Fruit fly (Drosophila melanogaster): Measurements from ENCODE around the gene CG42300.

Gene CG42300

DNA sequence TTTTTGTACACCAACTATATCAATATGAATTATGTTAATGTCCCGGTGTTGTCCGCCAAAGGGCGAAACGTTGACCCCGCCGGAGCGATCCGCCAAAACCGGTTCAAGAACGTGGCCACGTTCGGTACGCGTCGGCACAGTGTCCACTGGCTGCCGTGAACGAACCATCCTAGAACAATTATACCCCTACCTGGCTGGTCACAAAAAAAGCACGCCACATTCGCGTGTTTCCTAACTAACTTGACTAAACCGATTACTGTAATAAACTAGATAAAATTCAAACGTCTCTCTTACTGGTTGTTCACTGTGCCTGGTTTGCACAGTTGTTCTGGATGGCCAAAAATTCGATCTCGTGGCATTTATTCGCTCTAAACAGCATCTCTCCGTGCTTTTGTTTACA is 23.7 kb upstream of the CG42300 start (continued):
- TF ChIP-seq CG16813 (GFP tag; IDR thresholded peaks at IDR 0.05; ENCODE audit: partially characterized antibody) = no peak
- TF ChIP-seq vfl (GFP tag; optimal IDR thresholded peaks at IDR 0.05) = peak; percentile 72
- peak; percentile 95 for TF ChIP-seq sob (GFP tag; IDR thresholded peaks at IDR 0.05)
- TF ChIP-seq CG18011 (GFP tag; optimal IDR thresholded peaks at IDR 0.05) = peak; percentile 76
- peak; percentile 93 for TF ChIP-seq CG17328 (GFP tag; IDR thresholded peaks at IDR 0.05)
- peak; percentile 93 for TF ChIP-seq gsb (GFP tag; IDR thresholded peaks at IDR 0.05)
- peak; percentile 87 for TF ChIP-seq tx (GFP tag; optimal IDR thresholded peaks at IDR 0.05)
- TF ChIP-seq CG12071 (GFP tag; optimal IDR thresholded peaks at IDR 0.05) = peak; percentile 95
- TF ChIP-seq CG18476 (GFP tag; optimal IDR thresholded peaks at IDR 0.05) = peak; percentile 81
- peak; percentile 95 for TF ChIP-seq CG13624 (GFP tag; optimal IDR thresholded peaks at IDR 0.05)
- peak; percentile 73; the same call in 2 of the 3 replicates for TF ChIP-seq jigr1 (GFP tag; IDR thresholded peaks at IDR 0.05)
- TF ChIP-seq Fer1 (GFP tag; optimal IDR thresholded peaks at IDR 0.05) = peak; percentile 91
- peak; percentile 90 for TF ChIP-seq CG2712 (tag; optimal IDR thresholded peaks at IDR 0.05)
- peak; percentile 82 for TF ChIP-seq tup (GFP tag; optimal IDR thresholded peaks at IDR 0.05)
- no peak; the same call in 1 of the 2 replicates for TF ChIP-seq Dip2 (GFP tag; IDR thresholded peaks at IDR 0.05)
- peak; percentile 92 for TF ChIP-seq CHES-1-like (GFP tag; optimal IDR thresholded peaks at IDR 0.05)
- TF ChIP-seq gcm2 (GFP tag; optimal IDR thresholded peaks at IDR 0.05) = peak; percentile 77
- TF ChIP-seq yki (optimal IDR thresholded peaks at IDR 0.05) = no peak
- TF ChIP-seq CG5245 (GFP tag; optimal IDR thresholded peaks at IDR 0.05) = peak; percentile 92
- TF ChIP-seq CG3995 (GFP tag; optimal IDR thresholded peaks at IDR 0.05) = peak; percentile 74
- no peak for TF ChIP-seq exex (tag; optimal IDR thresholded peaks at IDR 0.05)
- TF ChIP-seq mam (GFP tag; optimal IDR thresholded peaks at IDR 0.05) = peak; percentile 95
- TF ChIP-seq Side (GFP tag; optimal IDR thresholded peaks at IDR 0.05) = peak; percentile 94
- no peak for TF ChIP-seq pan (optimal IDR thresholded peaks at IDR 0.05)
- peak in 1 of 2 experiments; percentile 93 for TF ChIP-seq pan (GFP tag; optimal IDR thresholded peaks at IDR 0.05 in 1 of 2, IDR thresholded peaks at IDR 0.05 in 1 of 2)
- peak; percentile 64 for TF ChIP-seq Lhr (GFP tag; optimal IDR thresholded peaks at IDR 0.05)
- TF ChIP-seq fd64A (GFP tag; optimal IDR thresholded peaks at IDR 0.05) = peak; percentile 79
- TF ChIP-seq Atf6 (GFP tag; IDR thresholded peaks at IDR 0.05) = peak; percentile 94
- peak; percentile 85 for TF ChIP-seq dm (GFP tag; optimal IDR thresholded peaks at IDR 0.05)
- peak; percentile 92 for TF ChIP-seq schlank (tag; optimal IDR thresholded peaks at IDR 0.05)
- peak; percentile 92 for TF ChIP-seq chn (GFP tag; optimal IDR thresholded peaks at IDR 0.05)
- peak; percentile 78 for TF ChIP-seq ssp (GFP tag; IDR thresholded peaks at IDR 0.05)
- peak; percentile 63 for TF ChIP-seq Hmx (GFP tag; optimal IDR thresholded peaks at IDR 0.05)
- no peak for TF ChIP-seq tll (GFP tag; optimal IDR thresholded peaks at IDR 0.05)
- no peak for TF ChIP-seq sc (optimal IDR thresholded peaks at IDR 0.05)
- peak; percentile 72 for TF ChIP-seq sc (GFP tag; optimal IDR thresholded peaks at IDR 0.05)
- TF ChIP-seq fu2 (GFP tag; optimal IDR thresholded peaks at IDR 0.05) = peak; percentile 83
- no peak for TF ChIP-seq Tbp (GFP tag; optimal IDR thresholded peaks at IDR 0.05)
- peak; percentile 85 for TF ChIP-seq Blimp-1 (GFP tag; optimal IDR thresholded peaks at IDR 0.05)
- peak; percentile 75 for TF ChIP-seq dimm (GFP tag; IDR thresholded peaks at IDR 0.05)
- TF ChIP-seq CG3847 (GFP tag; IDR thresholded peaks at IDR 0.05) = peak; percentile 94
- TF ChIP-seq CG11504 (tag; optimal IDR thresholded peaks at IDR 0.05) = peak; percentile 88
- TF ChIP-seq CG31388 (GFP tag; optimal IDR thresholded peaks at IDR 0.05) = peak; percentile 76
- TF ChIP-seq CrebB (tag; optimal IDR thresholded peaks at IDR 0.05) = peak; percentile 92
- peak in 1 of 2 experiments; percentile 33 for TF ChIP-seq crp (GFP tag; optimal IDR thresholded peaks at IDR 0.05)
- TF ChIP-seq ab (GFP tag; optimal IDR thresholded peaks at IDR 0.05) = peak; percentile 85
- no peak for TF ChIP-seq sna (GFP tag; IDR thresholded peaks at IDR 0.05; ENCODE audit: partially characterized antibody)
- TF ChIP-seq bowl (GFP tag; IDR thresholded peaks at IDR 0.05) = peak; percentile 82
- peak; percentile 77 for TF ChIP-seq dan (GFP tag; IDR thresholded peaks at IDR 0.05)
- peak; percentile 69 for TF ChIP-seq ewg (GFP tag; optimal IDR thresholded peaks at IDR 0.05)
- peak; percentile 94 for TF ChIP-seq Xrp1 (GFP tag; IDR thresholded peaks at IDR 0.05)
- peak; percentile 83 for TF ChIP-seq Gsc (GFP tag; IDR thresholded peaks at IDR 0.05)
- TF ChIP-seq fru (optimal IDR thresholded peaks at IDR 0.05) = no peak

All from whole organism, embryonic.